Fruit fly (Drosophila melanogaster): ENCODE data around the gene Uros1.
A peak's percentile ranks its signal among the peaks of the same experiment; 100 is the strongest.

Gene Uros1

dm6 chrX:8878967-8879554, 21.0 kb downstream of the Uros1 start (continued):
- TF ChIP-seq gce (GFP tag; IDR thresholded peaks at IDR 0.05): peak; percentile 87; the same call in 2 of the 3 replicates
- TF ChIP-seq CG12104 (GFP tag; optimal IDR thresholded peaks at IDR 0.05): peak; percentile 63
- no peak for TF ChIP-seq NK7.1 (GFP tag; optimal IDR thresholded peaks at IDR 0.05)
- TF ChIP-seq Gsc (GFP tag; IDR thresholded peaks at IDR 0.05): no peak
- peak; percentile 64; the same call in 1 of the 2 replicates for TF ChIP-seq dati (GFP tag; IDR thresholded peaks at IDR 0.05)
- peak; percentile 88 for TF ChIP-seq CG2712 (tag; optimal IDR thresholded peaks at IDR 0.05)
- TF ChIP-seq croc (GFP tag; conservative IDR thresholded peaks at IDR 0.05): peak; percentile 77
- TF ChIP-seq Dfd (GFP tag; optimal IDR thresholded peaks at IDR 0.05): no peak
- TF ChIP-seq CG17186 (GFP tag; optimal IDR thresholded peaks at IDR 0.05): peak; percentile 25
- TF ChIP-seq kah (GFP tag; optimal IDR thresholded peaks at IDR 0.05): peak; percentile 62
- TF ChIP-seq Oli (tag; optimal IDR thresholded peaks at IDR 0.05): peak; percentile 86
- TF ChIP-seq CG16863 (GFP tag; optimal IDR thresholded peaks at IDR 0.05): no peak
- peak; percentile 30 for TF ChIP-seq CG10431 (GFP tag; optimal IDR thresholded peaks at IDR 0.05)
- TF ChIP-seq Doc2 (GFP tag; IDR thresholded peaks at IDR 0.05): no peak
- peak; percentile 87 for TF ChIP-seq CG10979 (tag; optimal IDR thresholded peaks at IDR 0.05)
- peak in 1 of 2 experiments; percentile 9 for TF ChIP-seq crp (GFP tag; optimal IDR thresholded peaks at IDR 0.05)
- peak; percentile 50 for TF ChIP-seq CG4404 (GFP tag; IDR thresholded peaks at IDR 0.05)
- peak in 1 of 3 experiments; percentile 10 for TF ChIP-seq Stat92E (GFP tag; optimal IDR thresholded peaks at IDR 0.05)
- no peak for TF ChIP-seq HmgD (GFP tag; optimal IDR thresholded peaks at IDR 0.05)
- TF ChIP-seq CrebB (tag; optimal IDR thresholded peaks at IDR 0.05): peak; percentile 83
- TF ChIP-seq run (tag; optimal IDR thresholded peaks at IDR 0.05): peak; percentile 65
- TF ChIP-seq shn (GFP tag; optimal IDR thresholded peaks at IDR 0.05): no peak
- TF ChIP-seq Sox100B (GFP tag; optimal IDR thresholded peaks at IDR 0.05): peak; percentile 75
- peak; percentile 92 for TF ChIP-seq Xrp1 (GFP tag; IDR thresholded peaks at IDR 0.05)
- no peak for TF ChIP-seq CG7786 (GFP tag; optimal IDR thresholded peaks at IDR 0.05)
- peak; percentile 86 for TF ChIP-seq Ada2b (GFP tag; IDR thresholded peaks at IDR 0.05)
- no peak for TF ChIP-seq unc-4 (GFP tag; IDR thresholded peaks at IDR 0.05; ENCODE audit: partially characterized antibody)
- no peak for TF ChIP-seq sna (GFP tag; IDR thresholded peaks at IDR 0.05; ENCODE audit: partially characterized antibody)
- peak; percentile 46 for TF ChIP-seq CG10274 (GFP tag; optimal IDR thresholded peaks at IDR 0.05)
- peak; percentile 5 for TF ChIP-seq zfh2 (GFP tag; optimal IDR thresholded peaks at IDR 0.05)
- peak; percentile 81 for TF ChIP-seq CG3281 (GFP tag; optimal IDR thresholded peaks at IDR 0.05)
- 0 out of 3 replicates have a peak, but pooled peaks have one; percentile 49 for TF ChIP-seq sr (GFP tag; IDR thresholded peaks at IDR 0.05)
- no peak for TF ChIP-seq CG13287 (GFP tag; IDR thresholded peaks at IDR 0.05; ENCODE audit: partially characterized antibody)
- TF ChIP-seq CHES-1-like (GFP tag; optimal IDR thresholded peaks at IDR 0.05): no peak
- TF ChIP-seq Hmr (GFP tag; optimal IDR thresholded peaks at IDR 0.05): peak; percentile 83
- peak; percentile 85 for TF ChIP-seq ara (GFP tag; IDR thresholded peaks at IDR 0.05)
- TF ChIP-seq CG4730 (GFP tag; IDR thresholded peaks at IDR 0.05): peak; percentile 77; the same call in 1 of the 2 replicates
- peak; percentile 39; the same call in 1 of the 2 replicates for TF ChIP-seq GATAe (GFP tag; conservative IDR thresholded peaks at IDR 0.05)
- peak; percentile 62 for TF ChIP-seq nau (GFP tag; optimal IDR thresholded peaks at IDR 0.05)
- TF ChIP-seq CkIIα-i1 (GFP tag; IDR thresholded peaks at IDR 0.05): peak; percentile 4; the same call in 1 of the 2 replicates
- peak; percentile 89 for TF ChIP-seq Rfx (GFP tag; IDR thresholded peaks at IDR 0.05)
- TF ChIP-seq CG15514 (GFP tag; optimal IDR thresholded peaks at IDR 0.05): peak; percentile 77
- peak; percentile 79 for TF ChIP-seq wor (GFP tag; IDR thresholded peaks at IDR 0.05)
- peak; percentile 78; the same call in 1 of the 2 replicates for TF ChIP-seq CG5953 (GFP tag; IDR thresholded peaks at IDR 0.05)
- TF ChIP-seq dpn (GFP tag; optimal IDR thresholded peaks at IDR 0.05): peak; percentile 23 to 81
- TF ChIP-seq ken (GFP tag; IDR thresholded peaks at IDR 0.05): peak; percentile 88
- TF ChIP-seq Dad (GFP tag; optimal IDR thresholded peaks at IDR 0.05): no peak
- TF ChIP-seq inv (GFP tag; IDR thresholded peaks at IDR 0.05; ENCODE audit: partially characterized antibody): no peak
- no peak for TF ChIP-seq Sry-δ (GFP tag; optimal IDR thresholded peaks at IDR 0.05)
- TF ChIP-seq Med (GFP tag): peak; percentile 87

Data from whole organism, embryonic.